Worm (Caenorhabditis elegans) whole organism, L4 larva: ENCODE measurements around the gene Y53F4B.5.

Source experiments
- F10B5.3 ChIP-seq: sonication (generic microtip); optimal IDR thresholded peaks from 2 replicates; lab custom pipeline; 2016; ENCODE audit warnings: mild to moderate bottlenecking, missing genetic modification characterization, missing compliant biosample characterization
- F37D6.2 ChIP-seq: sonication (generic microtip); optimal IDR thresholded peaks from 2 replicates; lab custom pipeline; 2016; ENCODE audit warnings: mild to moderate bottlenecking, missing genetic modification characterization, missing compliant biosample characterization
- F44E2.7 ChIP-seq: fragments of 200-800 bp; sonication (Bioruptor generic); IDR thresholded peaks from 2 replicates; pipeline ENCODE4 v2.1.2; 2022; ENCODE audit warnings: missing genetic modification characterization, missing compliant biosample characterization
- T26A8.4 ChIP-seq: fragments of 200-800 bp; sonication (Bioruptor generic); IDR thresholded peaks from 2 replicates; pipeline ENCODE4 v1.3.6; 2022; ENCODE audit warnings: missing genetic modification characterization, missing compliant biosample characterization
- Y48G9A.11 ChIP-seq: fragments of 200-800 bp; sonication (Bioruptor generic); IDR thresholded peaks from 2 replicates; pipeline ENCODE4 v1.3.6; 2022; ENCODE audit warnings: missing genetic modification reagents, missing genetic modification characterization, missing compliant biosample characterization
- Y5F2A.4 ChIP-seq: fragments of 200-800 bp; sonication (Bioruptor generic); optimal IDR thresholded peaks from 2 replicates; lab custom pipeline; 2018; ENCODE audit warnings: mild to moderate bottlenecking, missing genetic modification characterization, missing compliant biosample characterization
- aha-1 ChIP-seq: fragments of 150-350 bp; peaks from one replicate; lab custom pipeline; 2014; ENCODE audit warnings: missing biosample characterization, missing genetic modification characterization
- ceh-20 ChIP-seq: fragments of 200-800 bp; sonication (Bioruptor generic); IDR thresholded peaks from 2 replicates; pipeline ENCODE4 v1.3.6; 2022; ENCODE audit warnings: missing genetic modification reagents, missing genetic modification characterization, missing compliant biosample characterization
- ceh-44 ChIP-seq: fragments of 200-800 bp; sonication (Bioruptor generic); IDR thresholded peaks from 2 replicates; pipeline ENCODE4 v1.3.6; 2022; ENCODE audit warnings: missing genetic modification reagents, missing genetic modification characterization, missing compliant biosample characterization
- ceh-62 ChIP-seq: sonication (generic microtip); optimal IDR thresholded peaks from 2 replicates; lab custom pipeline; 2017; ENCODE audit warnings: missing biosample characterization, missing genetic modification characterization
- daf-12 ChIP-seq: fragments of 150-350 bp; optimal IDR thresholded peaks from 2 replicates; lab custom pipeline; 2014; ENCODE audit warnings: missing biosample characterization, missing genetic modification reagents, missing genetic modification characterization
- daf-19 ChIP-seq: fragments of 200-800 bp; sonication (Bioruptor generic); conservative IDR thresholded peaks from 2 replicates; pipeline ENCODE4 v1.3.6; 2022; ENCODE audit warnings: missing genetic modification characterization, missing compliant biosample characterization
- dmd-6 ChIP-seq: fragments of 200-800 bp; sonication (Bioruptor generic); IDR thresholded peaks from 2 replicates; pipeline ENCODE4 v1.3.6; 2022; ENCODE audit warnings: missing genetic modification reagents, missing genetic modification characterization, missing compliant biosample characterization
- dpl-1 ChIP-seq: fragments of 150-350 bp; optimal IDR thresholded peaks from 2 replicates; lab custom pipeline; 2014; ENCODE audit warnings: missing biosample characterization, missing genetic modification reagents, missing genetic modification characterization
- egl-27 ChIP-seq: sonication (generic microtip); optimal IDR thresholded peaks from 3 replicates; lab custom pipeline; 2017; ENCODE audit warnings: missing biosample characterization, missing genetic modification reagents, missing genetic modification characterization
- gei-8 ChIP-seq: fragments of 200-800 bp; sonication (Bioruptor generic); optimal IDR thresholded peaks from 2 replicates; lab custom pipeline; 2018; ENCODE audit warnings: mild to moderate bottlenecking, missing genetic modification characterization, missing compliant biosample characterization
- hif-1 ChIP-seq, 2 experiments: sonication (generic microtip); optimal IDR thresholded peaks; 2 replicates each; lab custom pipeline; 2016 to 2017; ENCODE audit warnings: missing compliant biosample characterization in 2 of 2, missing genetic modification characterization in 2 of 2, missing genetic modification reagents in 2 of 2, missing genotype in 2 of 2, mild to moderate bottlenecking in 1 of 2
- hlh-30 ChIP-seq: sonication (generic microtip); optimal IDR thresholded peaks from 2 replicates; lab custom pipeline; 2017; ENCODE audit warnings: antibody characterized with exemption, mild to moderate bottlenecking, missing genetic modification characterization, missing compliant biosample characterization; ENCODE audit not compliant: insufficient read depth
- hmg-1.1 ChIP-seq: fragments of 200-800 bp; sonication (Bioruptor generic); IDR thresholded peaks from 2 replicates; pipeline ENCODE4 v1.3.6; 2022; ENCODE audit warnings: missing genetic modification reagents, missing genetic modification characterization, missing compliant biosample characterization
- lin-15B ChIP-seq: fragments of 150-350 bp; sonication (generic microtip); optimal IDR thresholded peaks from 3 replicates; lab custom pipeline; 2014; ENCODE audit warnings: missing biosample characterization, missing genetic modification characterization
- lin-29 ChIP-seq: fragments of 200-800 bp; sonication (Bioruptor generic); IDR thresholded peaks from 2 replicates; pipeline ENCODE4 v1.3.6; 2022; ENCODE audit warnings: missing genetic modification reagents, missing genetic modification characterization, missing compliant biosample characterization
- lin-38 ChIP-seq: fragments of 200-800 bp; sonication (Bioruptor generic); IDR thresholded peaks from 2 replicates; pipeline ENCODE4 v1.3.6; 2022; ENCODE audit warnings: missing genetic modification reagents, missing genetic modification characterization, missing compliant biosample characterization
- lin-39 ChIP-seq: fragments of 150-350 bp; optimal IDR thresholded peaks from 2 replicates; lab custom pipeline; 2014; ENCODE audit warnings: missing biosample characterization, missing genetic modification reagents, missing genetic modification characterization
- lir-3 ChIP-seq: sonication (generic microtip); optimal IDR thresholded peaks from 2 replicates; lab custom pipeline; 2016; ENCODE audit warnings: mild to moderate bottlenecking, missing genetic modification characterization, missing compliant biosample characterization
- lsy-2 ChIP-seq, 2 experiments: fragments of 150-350 bp in 1 of 2; sonication (generic microtip) in 1 of 2; optimal IDR thresholded peaks; 2 replicates each; lab custom pipeline; 2014 to 2017; ENCODE audit warnings: missing biosample characterization in 2 of 2, missing genetic modification characterization in 2 of 2
- madf-9 ChIP-seq: fragments of 200-800 bp; sonication (Bioruptor generic); conservative IDR thresholded peaks from 2 replicates; pipeline ENCODE4 v1.3.6; 2022; ENCODE audit warnings: missing genetic modification reagents, missing genetic modification characterization, missing compliant biosample characterization
- mep-1 ChIP-seq: fragments of 150-350 bp; sonication (generic microtip); optimal IDR thresholded peaks from 3 replicates; lab custom pipeline; 2014; ENCODE audit warnings: missing biosample characterization, missing genetic modification characterization
- mes-2 ChIP-seq: sonication (generic microtip); optimal IDR thresholded peaks from 2 replicates; lab custom pipeline; 2016; ENCODE audit warnings: missing genotype, mild to moderate bottlenecking, missing genetic modification characterization, missing compliant biosample characterization; ENCODE audit not compliant: poor library complexity, severe bottlenecking
- mxl-2 ChIP-seq: fragments of 200-800 bp; sonication (Bioruptor generic); conservative IDR thresholded peaks from 2 replicates; pipeline ENCODE4 v1.3.6; 2022; ENCODE audit warnings: missing genetic modification reagents, missing genetic modification characterization, missing compliant biosample characterization
- mxl-3 ChIP-seq: fragments of 200-800 bp; sonication (Bioruptor generic); optimal IDR thresholded peaks from 2 replicates; lab custom pipeline; 2018; ENCODE audit warnings: mild to moderate bottlenecking, missing genetic modification characterization, missing compliant biosample characterization
- nhr-10 ChIP-seq: fragments of 150-350 bp; optimal IDR thresholded peaks from 2 replicates; lab custom pipeline; 2014; ENCODE audit warnings: missing biosample characterization, missing genetic modification characterization
- nhr-237 ChIP-seq: sonication (generic microtip); optimal IDR thresholded peaks from 2 replicates; lab custom pipeline; 2017; ENCODE audit warnings: missing biosample characterization, missing genetic modification characterization
- nhr-41 ChIP-seq: fragments of 200-800 bp; sonication (Bioruptor generic); IDR thresholded peaks from 2 replicates; pipeline ENCODE4 v1.3.6; 2022; ENCODE audit warnings: missing genetic modification reagents, missing genetic modification characterization, missing compliant biosample characterization
- nhr-42 ChIP-seq: fragments of 200-800 bp; sonication (Bioruptor generic); IDR thresholded peaks from 2 replicates; pipeline ENCODE4 v1.3.6; 2022; ENCODE audit warnings: missing genetic modification characterization, missing compliant biosample characterization
- nhr-48 ChIP-seq: sonication (generic microtip); optimal IDR thresholded peaks from 2 replicates; lab custom pipeline; 2016; ENCODE audit warnings: mild to moderate bottlenecking, missing genetic modification characterization, missing compliant biosample characterization
- nhr-77 ChIP-seq: fragments of 150-350 bp; optimal IDR thresholded peaks from 2 replicates; lab custom pipeline; 2014; ENCODE audit warnings: missing biosample characterization, missing genetic modification characterization
- php-3 ChIP-seq: fragments of 200-800 bp; sonication (Bioruptor generic); IDR thresholded peaks from 2 replicates; pipeline ENCODE4 v1.3.6; 2022; ENCODE audit warnings: missing genetic modification reagents, missing genetic modification characterization, missing compliant biosample characterization
- saeg-2 ChIP-seq: fragments of 200-800 bp; sonication (Bioruptor generic); IDR thresholded peaks from 2 replicates; pipeline ENCODE4 v1.3.6; 2022; ENCODE audit warnings: missing genetic modification reagents, missing genetic modification characterization, missing compliant biosample characterization
- set-16 ChIP-seq: fragments of 200-800 bp; sonication (Bioruptor generic); IDR thresholded peaks from 2 replicates; pipeline ENCODE4 v1.3.6; 2022; ENCODE audit warnings: missing genetic modification reagents, missing genetic modification characterization, missing compliant biosample characterization
- skn-1 ChIP-seq: fragments of 150-350 bp; optimal IDR thresholded peaks from 2 replicates; lab custom pipeline; 2014; ENCODE audit warnings: missing biosample characterization, missing genetic modification characterization
- snpc-1.2 ChIP-seq: fragments of 200-800 bp; sonication (Bioruptor generic); IDR thresholded peaks from 2 replicates; pipeline ENCODE4 v1.3.6; 2022; ENCODE audit warnings: missing genetic modification reagents, missing genetic modification characterization, missing compliant biosample characterization
- spr-3 ChIP-seq: fragments of 200-800 bp; sonication (Bioruptor generic); optimal IDR thresholded peaks from 2 replicates; lab custom pipeline; 2018; ENCODE audit warnings: mild to moderate bottlenecking, missing genetic modification characterization, missing compliant biosample characterization
- tag-97 ChIP-seq: fragments of 200-800 bp; sonication (Bioruptor generic); IDR thresholded peaks from 2 replicates; pipeline ENCODE4 v1.3.6; 2022; ENCODE audit warnings: missing genetic modification characterization, missing compliant biosample characterization
- tra-1 ChIP-seq: fragments of 200-800 bp; sonication (Bioruptor generic); IDR thresholded peaks from 2 replicates; pipeline ENCODE4 v1.3.6; 2022; ENCODE audit warnings: missing genetic modification reagents, missing genetic modification characterization, missing compliant biosample characterization
- unc-62 ChIP-seq, 3 experiments: fragments of 150-350 bp in 1 of 3; sonication (generic microtip); optimal IDR thresholded peaks in 2 of 3; peaks in 1 of 3; 1 replicate in 1 of 3; 2 replicates in 2 of 3; lab custom pipeline; 2014 to 2017; ENCODE audit warnings: missing biosample characterization in 3 of 3, missing genetic modification characterization in 3 of 3, missing genetic modification reagents in 3 of 3, missing genotype in 1 of 3
- zag-1 ChIP-seq: fragments of 150-350 bp; optimal IDR thresholded peaks from 2 replicates; lab custom pipeline; 2014; ENCODE audit warnings: missing biosample characterization, missing genetic modification characterization
- zfp-2 ChIP-seq: sonication (generic microtip); optimal IDR thresholded peaks from 2 replicates; lab custom pipeline; 2016; ENCODE audit warnings: mild to moderate bottlenecking, missing genetic modification characterization, missing compliant biosample characterization
- zip-2 ChIP-seq: fragments of 150-350 bp; optimal IDR thresholded peaks from 2 replicates; lab custom pipeline; 2014; ENCODE audit warnings: missing biosample characterization, missing genetic modification characterization
- ztf-11 ChIP-seq: fragments of 150-350 bp; optimal IDR thresholded peaks from 2 replicates; lab custom pipeline; 2014; ENCODE audit warnings: missing biosample characterization, missing genetic modification characterization
- ztf-7 ChIP-seq: fragments of 150-350 bp; optimal IDR thresholded peaks from 2 replicates; lab custom pipeline; 2014; ENCODE audit warnings: missing biosample characterization, missing genetic modification characterization

Y53F4B.5 gene

ce11 chrII:15025599-15026164 lies 41.9 kb upstream of the Y53F4B.5 start, which contains the start of gene cmtr-1 (continued):
- TF ChIP-seq zfp-2 (tag; lab: Kevin White, UChicago) (peak; percentile 81), lsy-2 (tag; optimal IDR thresholded peaks at IDR 0.05; lab: Kevin White, UChicago) (peak; percentile 81 to 95), egl-27 (tag; lab: Kevin White, UChicago) (no peak), tag-97 (no peak), daf-19 (GFP tag; lab: Robert Waterston, UW) (peak; percentile 67; the same call in 1 of the 2 replicates), nhr-48 (peak; percentile 87), spr-3 (peak; percentile 95), F44E2.7 (no peak), nhr-41 (GFP tag; lab: Robert Waterston, UW) (peak; percentile 84), lir-3 (tag; lab: Kevin White, UChicago) (peak; percentile 54), nhr-10 (peak; percentile 20), skn-1 (no peak), madf-9 (GFP tag; lab: Robert Waterston, UW) (peak; percentile 77), mep-1 (peak; percentile 98), lin-39 (tag; lab: Kevin White, UChicago) (no peak), hmg-1.1 (GFP tag; lab: Robert Waterston, UW) (peak; percentile 99), gei-8 (GFP tag; lab: Kevin White, UChicago) (peak; percentile 79), zag-1 (tag; lab: Kevin White, UChicago) (no peak), ceh-44 (no peak), ceh-62 (no peak), F10B5.3 (tag; lab: Kevin White, UChicago) (peak; percentile 91), set-16 (GFP tag; lab: Robert Waterston, UW) (peak; percentile 60; the same call in 1 of the 2 replicates), snpc-1.2 (peak; percentile 86), mxl-2 (GFP tag; lab: Robert Waterston, UW) (peak; percentile 29; the same call in 1 of the 2 replicates), lin-29 (GFP tag; lab: Robert Waterston, UW) (peak; percentile 85), hif-1 (tag; optimal IDR thresholded peaks at IDR 0.05; lab: Kevin White, UChicago) (peak; percentile 73 to 79), mxl-3 (GFP tag; lab: Kevin White, UChicago) (peak; percentile 86), unc-62 (GFP tag; optimal IDR thresholded peaks at IDR 0.05 in 1 of 2; lab: Kevin White, UChicago) (peak; percentile 24 to 97), unc-62 (tag; optimal IDR thresholded peaks at IDR 0.05; lab: Kevin White, UChicago) (no peak), dmd-6 (peak; percentile 95), Y48G9A.11 (peak; percentile 100), ztf-11 (tag; lab: Kevin White, UChicago) (no peak), ztf-7 (tag; lab: Kevin White, UChicago) (peak; percentile 93), aha-1 (tag; lab: Kevin White, UChicago) (peak; percentile 99), lin-15B (tag; lab: Kevin White, UChicago) (peak; percentile 85), daf-12 (tag; lab: Kevin White, UChicago) (no peak), Y5F2A.4 (peak; percentile 48), mes-2 (tag; lab: Kevin White, UChicago) (peak; percentile 98), T26A8.4 (GFP tag; lab: Robert Waterston, UW) (peak; percentile 97), F37D6.2 (tag; lab: Kevin White, UChicago) (peak; percentile 85), php-3 (GFP tag; lab: Robert Waterston, UW) (peak; percentile 86), saeg-2 (peak; percentile 78), ceh-20 (GFP tag; lab: Robert Waterston, UW) (peak; percentile 87), lin-38 (GFP tag; lab: Robert Waterston, UW) (peak; percentile 92), nhr-237 (peak; percentile 33), nhr-77 (peak; percentile 97), nhr-42 (GFP tag; lab: Robert Waterston, UW) (peak; percentile 98), zip-2 (tag; lab: Kevin White, UChicago) (peak; percentile 84), tra-1 (GFP tag; lab: Robert Waterston, UW) (peak; percentile 76), hlh-30 (tag; lab: Kevin White, UChicago) (peak; percentile 87), dpl-1 (peak; percentile 91)
